Worm (Caenorhabditis elegans): Measurements from ENCODE around the gene klc-1.
A peak's percentile ranks its signal among the peaks of the same experiment; 100 is the strongest.

klc-1 gene

DNA sequence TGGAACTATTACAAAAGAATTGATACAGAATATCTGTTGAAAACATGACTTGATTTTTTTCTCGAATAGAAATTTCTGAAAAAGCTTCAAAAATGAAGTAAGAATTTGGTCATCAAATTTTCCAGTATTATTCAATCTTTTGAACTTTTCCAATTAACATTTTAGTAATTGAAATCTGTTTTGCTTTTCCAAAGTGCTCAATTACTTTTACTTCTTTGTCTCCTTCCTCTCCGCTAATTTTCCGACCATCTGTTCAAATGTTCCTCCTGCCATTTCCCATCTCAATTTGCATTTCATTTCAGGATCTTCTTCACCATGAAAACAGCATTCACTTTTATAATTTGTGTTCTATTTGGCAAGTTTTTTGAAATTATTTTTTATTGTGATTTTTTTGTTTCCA is 34.7 kb upstream of the klc-1 start, which contains the start of gene F36H1.11:
Gene F36H1.11 (plus strand): TSS at position 301 of the 400 bp plus-strand sequence.
- no peak for TF ChIP-seq peb-1 (tag; optimal IDR thresholded peaks at IDR 0.05)
- TF ChIP-seq ceh-16 (tag; optimal IDR thresholded peaks at IDR 0.05) = no peak
- TF ChIP-seq Y55F3AM.14 (GFP tag; optimal IDR thresholded peaks at IDR 0.05) = no peak
- TF ChIP-seq fos-1 (tag; optimal IDR thresholded peaks at IDR 0.05) = no peak
- TF ChIP-seq unc-55 (GFP tag; optimal IDR thresholded peaks at IDR 0.05) = no peak
- no peak for TF ChIP-seq mab-5 (tag; optimal IDR thresholded peaks at IDR 0.05)
- no peak for TF ChIP-seq ztf-4 (tag; optimal IDR thresholded peaks at IDR 0.05)
- no peak for TF ChIP-seq lin-13 (GFP tag; optimal IDR thresholded peaks at IDR 0.05)
- TF ChIP-seq R02D3.7 (tag; optimal IDR thresholded peaks at IDR 0.05) = no peak
- no peak for TF ChIP-seq lin-39 (tag; optimal IDR thresholded peaks at IDR 0.05)
- no peak for TF ChIP-seq C34F6.9 (tag; optimal IDR thresholded peaks at IDR 0.05)
- TF ChIP-seq nhr-237 (tag; optimal IDR thresholded peaks at IDR 0.05) = no peak

DNA sequence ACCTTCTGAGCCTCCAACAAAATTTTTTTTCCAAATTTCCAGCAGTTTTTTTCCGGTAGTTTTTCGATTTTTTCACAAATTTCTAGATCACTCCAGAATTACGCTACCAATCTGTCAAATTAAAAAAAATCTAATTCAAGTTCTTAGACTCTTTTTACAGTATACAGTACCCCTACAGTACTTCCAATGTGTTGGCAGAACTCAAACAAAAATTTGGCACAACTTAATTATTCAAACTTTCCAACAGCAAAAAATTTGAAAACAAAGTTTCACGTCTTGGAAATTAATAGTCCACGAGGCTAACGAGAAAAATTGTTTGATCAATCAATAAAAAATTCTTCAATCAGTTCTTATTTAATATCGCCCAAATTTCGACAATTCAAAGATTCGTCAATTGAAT is 33.7 kb upstream of the klc-1 start, which contains the start of gene F36H1.3:
Gene F36H1.3 (plus strand): TSS at position 323 of the 400 bp plus-strand sequence.
- no peak for TF ChIP-seq dmd-4 (tag; optimal IDR thresholded peaks at IDR 0.05)
- no peak for TF ChIP-seq ztf-4 (tag; optimal IDR thresholded peaks at IDR 0.05)
- TF ChIP-seq sma-3 (GFP tag; optimal IDR thresholded peaks at IDR 0.05) = no peak
- no peak for TF ChIP-seq unc-55 (GFP tag; optimal IDR thresholded peaks at IDR 0.05)
- TF ChIP-seq nhr-237 (tag; optimal IDR thresholded peaks at IDR 0.05) = no peak
- no peak for TF ChIP-seq R02D3.7 (tag; optimal IDR thresholded peaks at IDR 0.05)
- TF ChIP-seq sem-4 (tag; optimal IDR thresholded peaks at IDR 0.05) = no peak
- TF ChIP-seq aly-2 (tag; optimal IDR thresholded peaks at IDR 0.05) = no peak
- TF ChIP-seq F13H6.1 (tag; optimal IDR thresholded peaks at IDR 0.05) = no peak
- TF ChIP-seq mdl-1 (tag; optimal IDR thresholded peaks at IDR 0.05) = no peak
- no peak for TF ChIP-seq nhr-129 (tag; optimal IDR thresholded peaks at IDR 0.05)
- no peak for TF ChIP-seq ceh-82 (tag; optimal IDR thresholded peaks at IDR 0.05)
- TF ChIP-seq egl-27 (tag; optimal IDR thresholded peaks at IDR 0.05) = no peak
- TF ChIP-seq ZK546.5 (tag; optimal IDR thresholded peaks at IDR 0.05) = no peak
- no peak for TF ChIP-seq nhr-23 (tag; optimal IDR thresholded peaks at IDR 0.05)
- no peak for TF ChIP-seq nhr-6 (tag; optimal IDR thresholded peaks at IDR 0.05)
- no peak for TF ChIP-seq ztf-11 (tag; optimal IDR thresholded peaks at IDR 0.05)

DNA sequence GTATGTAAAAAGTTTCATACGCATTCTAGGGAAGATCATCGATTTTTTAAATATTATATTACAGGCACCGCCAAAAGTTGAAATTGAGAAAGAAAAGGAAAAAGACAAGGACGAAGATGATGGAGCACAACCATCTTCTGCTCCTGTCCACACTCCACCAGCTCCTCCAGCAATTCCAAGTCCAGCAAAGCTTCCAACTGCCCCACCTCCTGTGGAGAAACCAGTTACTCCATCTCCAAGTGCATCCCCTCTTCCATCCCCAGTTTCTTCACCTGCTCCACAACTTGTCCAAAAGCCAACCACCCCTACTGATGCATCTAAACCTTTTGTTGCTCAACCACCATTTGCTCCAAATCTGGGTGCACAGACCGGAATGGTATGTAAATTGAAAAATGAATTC is 31.6 kb upstream of the klc-1 start:
- no peak for TF ChIP-seq ZK546.5 (tag; optimal IDR thresholded peaks at IDR 0.05)
- no peak for TF ChIP-seq nhr-129 (tag; optimal IDR thresholded peaks at IDR 0.05)
- TF ChIP-seq dmd-4 (tag; optimal IDR thresholded peaks at IDR 0.05) = no peak
- TF ChIP-seq nhr-237 (tag; optimal IDR thresholded peaks at IDR 0.05) = no peak

DNA sequence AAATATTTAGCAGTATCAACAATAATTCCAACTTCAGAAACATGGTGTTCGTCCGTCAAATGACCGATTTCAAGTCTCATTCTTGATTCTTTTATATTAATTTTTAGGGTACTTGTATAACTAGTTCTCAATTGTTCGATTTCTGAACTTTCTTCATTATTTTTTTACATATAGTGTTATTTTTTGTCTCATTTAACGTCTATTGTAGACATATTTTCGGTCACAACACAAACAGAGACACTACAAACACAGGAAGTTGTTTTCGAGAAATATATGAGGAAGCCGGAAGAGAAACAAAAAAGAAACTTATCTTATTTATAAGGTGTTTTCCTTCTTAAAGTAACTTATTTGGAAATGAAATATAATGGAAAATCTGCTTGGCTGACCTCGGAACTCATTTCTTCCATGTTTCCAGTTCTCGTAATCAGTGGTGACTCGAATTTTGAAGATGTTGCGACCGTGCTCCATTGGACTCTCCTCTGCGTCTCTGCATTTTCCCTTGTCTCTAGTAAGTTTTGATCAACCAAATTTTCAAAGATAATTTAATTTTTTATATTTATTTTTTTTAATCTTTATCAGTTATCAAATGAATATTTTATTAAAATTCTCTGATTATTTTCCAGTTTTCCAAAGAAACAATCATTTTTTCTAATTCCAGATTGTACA is 29.8 kb upstream of the klc-1 start, which contains the start of the genes F36H1.12 and lin-3:
Gene F36H1.12 (minus strand): TSS at position 51 of the 666 bp plus-strand sequence.
Gene lin-3 (plus strand): TSS at position 657 of the 666 bp plus-strand sequence.
- TF ChIP-seq nhr-237 (tag; optimal IDR thresholded peaks at IDR 0.05) = no peak
- TF ChIP-seq nhr-11 (tag; optimal IDR thresholded peaks at IDR 0.05) = no peak
- no peak for TF ChIP-seq lin-13 (GFP tag; optimal IDR thresholded peaks at IDR 0.05)
- TF ChIP-seq snpc-4 (tag; optimal IDR thresholded peaks at IDR 0.05) = no peak
- no peak for TF ChIP-seq nhr-12 (tag; optimal IDR thresholded peaks at IDR 0.05)
- no peak for TF ChIP-seq R02D3.7 (tag; optimal IDR thresholded peaks at IDR 0.05)
- TF ChIP-seq mbf-1 (tag; optimal IDR thresholded peaks at IDR 0.05) = no peak
- TF ChIP-seq nhr-6 (tag; optimal IDR thresholded peaks at IDR 0.05) = no peak
- TF ChIP-seq nhr-23 (tag; optimal IDR thresholded peaks at IDR 0.05) = no peak

DNA sequence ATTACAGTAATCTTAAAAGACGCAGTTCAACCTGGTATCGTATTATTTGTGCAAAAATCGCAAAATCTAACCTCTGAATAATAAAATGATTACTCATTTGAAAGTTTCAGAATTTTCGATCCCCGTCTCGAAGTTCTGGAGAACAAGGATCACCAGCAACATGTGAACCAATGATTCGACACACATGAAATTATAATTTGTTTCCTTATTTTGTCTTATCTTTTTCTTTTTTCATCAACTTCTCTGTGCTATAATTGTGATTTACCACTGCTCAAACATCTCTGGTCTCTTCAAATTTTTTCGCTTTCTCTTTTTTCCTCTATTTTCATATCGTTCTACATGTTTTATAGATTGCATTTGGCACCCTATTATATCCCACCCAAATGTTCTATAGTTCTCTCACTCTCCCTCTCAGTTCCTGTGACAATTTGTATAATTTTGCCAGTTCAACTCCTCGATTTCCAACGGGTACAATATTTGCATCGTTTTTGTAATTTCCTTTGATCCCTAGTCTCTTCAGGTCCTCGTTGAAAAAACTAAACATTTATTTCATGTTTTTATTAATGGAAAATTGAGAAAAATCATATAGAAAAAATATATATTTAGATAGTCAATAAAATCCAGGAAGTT is 20.4 kb upstream of the klc-1 start:
- TF ChIP-seq lsy-2 (tag; optimal IDR thresholded peaks at IDR 0.05) = peak in 1 of 2 experiments; percentile 58
- no peak for TF ChIP-seq nhr-11 (tag; optimal IDR thresholded peaks at IDR 0.05)
- TF ChIP-seq lin-11 (tag; optimal IDR thresholded peaks at IDR 0.05) = no peak

DNA sequence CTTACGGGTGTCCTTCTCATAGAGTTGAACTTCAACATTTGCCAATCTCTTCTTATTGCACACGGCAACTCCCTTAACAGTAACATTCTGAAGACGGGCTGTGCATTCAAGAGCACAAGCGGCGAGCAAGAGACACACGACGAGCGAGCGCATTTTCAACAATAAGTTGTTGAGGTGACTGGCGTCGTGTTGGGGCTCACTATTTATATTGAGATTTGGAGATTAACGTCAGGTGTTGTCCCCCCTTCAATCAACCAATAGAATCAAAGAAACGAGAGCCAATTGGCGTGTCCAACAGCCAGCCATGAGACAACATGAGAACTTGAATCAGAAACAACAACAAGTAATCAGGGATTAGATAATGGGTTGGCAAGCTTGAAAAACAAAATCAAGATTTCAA is 19.6 kb upstream of the klc-1 start, which contains the start of gene ttr-16:
Gene ttr-16 (minus strand): TSS at position 176 of the 400 bp plus-strand sequence.
- TF ChIP-seq skn-1 (tag; optimal IDR thresholded peaks at IDR 0.05) (no peak), elt-3 (tag; optimal IDR thresholded peaks at IDR 0.05) (no peak), snpc-4 (tag; optimal IDR thresholded peaks at IDR 0.05) (no peak), nhr-11 (tag; optimal IDR thresholded peaks at IDR 0.05) (no peak), nhr-23 (tag; optimal IDR thresholded peaks at IDR 0.05) (no peak), unc-39 (tag; optimal IDR thresholded peaks at IDR 0.05) (no peak), blmp-1 (tag; optimal IDR thresholded peaks at IDR 0.05; ENCODE audit: insufficient read depth) (no peak), lin-39 (tag; optimal IDR thresholded peaks at IDR 0.05) (no peak), sma-9 (GFP tag; optimal IDR thresholded peaks at IDR 0.05) (peak; percentile 32), sma-9 (tag; optimal IDR thresholded peaks at IDR 0.05) (no peak), ceh-16 (tag; optimal IDR thresholded peaks at IDR 0.05) (no peak), C34F6.9 (tag; optimal IDR thresholded peaks at IDR 0.05) (peak; percentile 20), lin-11 (tag; optimal IDR thresholded peaks at IDR 0.05) (no peak), unc-62 (GFP tag; optimal IDR thresholded peaks at IDR 0.05) (no peak), ztf-4 (tag; optimal IDR thresholded peaks at IDR 0.05) (no peak), ceh-82 (tag; optimal IDR thresholded peaks at IDR 0.05) (no peak), nhr-21 (tag; optimal IDR thresholded peaks at IDR 0.05) (no peak), sma-3 (GFP tag; optimal IDR thresholded peaks at IDR 0.05) (no peak), ztf-11 (tag; optimal IDR thresholded peaks at IDR 0.05) (no peak), alr-1 (tag; optimal IDR thresholded peaks at IDR 0.05) (no peak), mdl-1 (tag; optimal IDR thresholded peaks at IDR 0.05) (no peak), unc-55 (GFP tag; optimal IDR thresholded peaks at IDR 0.05) (no peak)

Data from whole organism, L2 larva.